Worm (Caenorhabditis elegans) whole organism, mixed stage, embryonic: Measurements from ENCODE around the gene F25G6.8.
"Not testable (repeated sequence)": the region's sequence is repeated elsewhere in the genome, so short reads cannot be mapped to it uniquely, and the experiment has no call there.

ENCODE experiments used
- M03D4.4 ChIP-seq: sonication (generic microtip); optimal IDR thresholded peaks from 2 replicates; lab custom pipeline; 2017; ENCODE audit warnings: mild to moderate bottlenecking, missing genetic modification characterization, missing compliant biosample characterization
- bed-3 ChIP-seq: fragments of 200-800 bp; sonication (Bioruptor generic); optimal IDR thresholded peaks from 3 replicates; lab custom pipeline; 2018; ENCODE audit warnings: mild to moderate bottlenecking, missing genetic modification characterization, moderate library complexity, missing compliant biosample characterization
- blmp-1 ChIP-seq: fragments of 150-350 bp; optimal IDR thresholded peaks from 2 replicates; lab custom pipeline; 2014; ENCODE audit warnings: missing biosample characterization, missing genetic modification characterization
- ceh-39 ChIP-seq: fragments of 150-350 bp; optimal IDR thresholded peaks from 2 replicates; lab custom pipeline; 2014; ENCODE audit warnings: missing biosample characterization, missing genetic modification characterization
- ceh-43 ChIP-seq: fragments of 200-800 bp; sonication (Bioruptor generic); optimal IDR thresholded peaks from 2 replicates; lab custom pipeline; 2018; ENCODE audit warnings: mild to moderate bottlenecking, missing genetic modification characterization, moderate library complexity, missing compliant biosample characterization
- ceh-83 ChIP-seq: fragments of 200-800 bp; sonication (Bioruptor generic); optimal IDR thresholded peaks from 2 replicates; lab custom pipeline; 2018; ENCODE audit warnings: mild to moderate bottlenecking, missing genetic modification characterization, missing compliant biosample characterization
- ces-1 ChIP-seq: fragments of 150-350 bp; optimal IDR thresholded peaks from 2 replicates; lab custom pipeline; 2014; ENCODE audit warnings: missing biosample characterization, missing genetic modification reagents, missing genetic modification characterization
- cnd-1 ChIP-seq: fragments of 200-800 bp; sonication (Bioruptor generic); optimal IDR thresholded peaks from 2 replicates; lab custom pipeline; 2018; ENCODE audit warnings: mild to moderate bottlenecking, missing genetic modification characterization, missing compliant biosample characterization
- drap-1 ChIP-seq: fragments of 200-800 bp; sonication (Bioruptor generic); optimal IDR thresholded peaks from 3 replicates; lab custom pipeline; 2018; ENCODE audit warnings: mild to moderate bottlenecking, missing genetic modification characterization, missing compliant biosample characterization
- elt-1 ChIP-seq: sonication (generic microtip); optimal IDR thresholded peaks from 2 replicates; lab custom pipeline; 2017; ENCODE audit warnings: missing genetic modification characterization, mild to moderate bottlenecking, missing compliant biosample characterization, antibody characterized with exemption, moderate library complexity, borderline replicate concordance; ENCODE audit not compliant: insufficient read depth
- elt-3 ChIP-seq: fragments of 150-350 bp; optimal IDR thresholded peaks from 2 replicates; lab custom pipeline; 2014; ENCODE audit warnings: missing biosample characterization, missing genetic modification characterization
- flh-1 ChIP-seq: fragments of 200-800 bp; sonication (Bioruptor generic); optimal IDR thresholded peaks from 2 replicates; lab custom pipeline; 2018; ENCODE audit warnings: mild to moderate bottlenecking, missing genetic modification characterization, moderate library complexity, missing compliant biosample characterization
- ham-2 ChIP-seq: fragments of 200-800 bp; sonication (Bioruptor generic); optimal IDR thresholded peaks from 2 replicates; lab custom pipeline; 2018; ENCODE audit warnings: mild to moderate bottlenecking, missing genetic modification characterization, missing compliant biosample characterization
- lin-32 ChIP-seq: fragments of 200-800 bp; sonication (Bioruptor generic); optimal IDR thresholded peaks from 2 replicates; lab custom pipeline; 2018; ENCODE audit warnings: mild to moderate bottlenecking, missing genetic modification characterization, missing compliant biosample characterization
- lsy-2 ChIP-seq: fragments of 150-350 bp; optimal IDR thresholded peaks from 2 replicates; lab custom pipeline; 2014; ENCODE audit warnings: missing biosample characterization, missing genetic modification characterization
- mab-5 ChIP-seq: fragments of 150-350 bp; optimal IDR thresholded peaks from 2 replicates; lab custom pipeline; 2014; ENCODE audit warnings: missing biosample characterization, missing genetic modification characterization
- nhr-12 ChIP-seq: fragments of 150-350 bp; optimal IDR thresholded peaks from 2 replicates; lab custom pipeline; 2014; ENCODE audit warnings: missing biosample characterization, missing genetic modification characterization
- nhr-2 ChIP-seq: fragments of 150-350 bp; optimal IDR thresholded peaks from 2 replicates; lab custom pipeline; 2014; ENCODE audit warnings: missing biosample characterization, missing genetic modification characterization
- nhr-237 ChIP-seq: fragments of 150-350 bp; optimal IDR thresholded peaks from 2 replicates; lab custom pipeline; 2014; ENCODE audit warnings: missing biosample characterization, missing genetic modification characterization
- nhr-28 ChIP-seq: fragments of 150-350 bp; optimal IDR thresholded peaks from 2 replicates; lab custom pipeline; 2014; ENCODE audit warnings: missing biosample characterization, missing genetic modification characterization
- pha-4 ChIP-seq: fragments of 150-350 bp; optimal IDR thresholded peaks from 2 replicates; lab custom pipeline; 2018; ENCODE audit warnings: missing biosample characterization, missing genetic modification reagents, missing genetic modification characterization
- sem-2 ChIP-seq: fragments of 200-800 bp; sonication (Bioruptor generic); optimal IDR thresholded peaks from 2 replicates; lab custom pipeline; 2018; ENCODE audit warnings: mild to moderate bottlenecking, missing genetic modification characterization, missing compliant biosample characterization
- snpc-4 ChIP-seq: fragments of 150-350 bp; optimal IDR thresholded peaks from 2 replicates; lab custom pipeline; 2014; ENCODE audit warnings: missing biosample characterization, missing genetic modification characterization
- sptf-1 ChIP-seq: sonication (generic microtip); optimal IDR thresholded peaks from 2 replicates; lab custom pipeline; 2017; ENCODE audit warnings: mild to moderate bottlenecking, missing genetic modification characterization, moderate library complexity, missing compliant biosample characterization
- tbx-8 ChIP-seq: fragments of 200-800 bp; sonication (Bioruptor generic); optimal IDR thresholded peaks from 2 replicates; lab custom pipeline; 2018; ENCODE audit warnings: mild to moderate bottlenecking, missing genetic modification characterization, moderate library complexity, missing compliant biosample characterization
- unc-120 ChIP-seq: sonication (generic microtip); optimal IDR thresholded peaks from 2 replicates; lab custom pipeline; 2017; ENCODE audit warnings: missing genetic modification characterization, missing compliant biosample characterization; ENCODE audit not compliant: poor library complexity, severe bottlenecking
- unc-39 ChIP-seq: fragments of 150-350 bp; optimal IDR thresholded peaks from 2 replicates; lab custom pipeline; 2014; ENCODE audit warnings: missing biosample characterization, missing genetic modification characterization
- unc-62 ChIP-seq: fragments of 150-350 bp; optimal IDR thresholded peaks from 2 replicates; lab custom pipeline; 2014; ENCODE audit warnings: missing biosample characterization, missing genetic modification reagents, missing genetic modification characterization
- zip-8 ChIP-seq: fragments of 150-350 bp; optimal IDR thresholded peaks from 2 replicates; lab custom pipeline; 2014; ENCODE audit warnings: missing biosample characterization, missing genetic modification characterization

F25G6.8 gene

DNA sequence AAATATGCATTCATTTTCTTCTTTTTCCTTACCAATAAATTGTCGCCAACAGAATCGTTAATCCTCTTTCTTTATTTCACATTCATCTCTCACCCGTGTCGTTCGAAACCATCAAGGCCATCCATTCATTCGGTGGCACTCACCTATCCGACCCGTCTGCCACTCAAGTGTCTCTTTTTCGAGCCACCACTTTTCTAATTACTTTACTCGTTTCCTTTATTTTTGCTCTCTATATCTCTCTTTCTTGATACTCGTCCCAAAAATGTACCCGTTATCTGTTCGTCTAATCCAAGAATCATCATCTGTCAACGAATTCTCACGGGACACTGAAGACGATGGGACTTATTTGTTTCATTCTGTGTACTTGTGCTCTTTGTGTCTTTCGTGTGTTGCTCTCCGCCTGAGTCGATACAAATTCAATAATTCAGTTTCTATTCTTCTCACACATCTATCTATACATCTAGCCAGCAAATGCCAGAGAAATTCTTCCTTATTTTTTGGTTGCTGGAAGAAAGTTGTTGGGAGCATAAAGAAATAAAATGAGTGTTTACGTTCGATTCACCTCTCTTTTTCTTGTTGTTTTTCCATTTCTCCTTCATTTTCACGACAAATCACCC lies 27.8 kb upstream of the F25G6.8 start:
- peak; percentile 86 for TF ChIP-seq ces-1 (GFP tag; lab: Kevin White, UChicago)
- TF ChIP-seq nhr-2 (tag; lab: Kevin White, UChicago) = no peak
- peak; percentile 59 for TF ChIP-seq unc-62 (GFP tag; lab: Kevin White, UChicago)
- TF ChIP-seq nhr-237 (tag; lab: Kevin White, UChicago) = no peak

- no peak for TF ChIP-seq unc-39
- no peak for TF ChIP-seq M03D4.4 (tag; lab: Kevin White, UChicago)
- TF ChIP-seq bed-3 = no peak
- no peak for TF ChIP-seq elt-1 (tag; lab: Kevin White, UChicago)
- no peak for TF ChIP-seq sem-2 (GFP tag; lab: Kevin White, UChicago)
- no peak for TF ChIP-seq mab-5 (tag; lab: Kevin White, UChicago)
Observed at ce11 chrV:8588079-8588478, 23.1 kb upstream of the F25G6.8 start, which contains the start of gene C10B5.3. Gene C10B5.3 (minus strand): TSS chrV:8588179.

- TF ChIP-seq nhr-28 (no peak), blmp-1 (no peak), elt-3 (peak; percentile 51), lsy-2 (tag; lab: Kevin White, UChicago) (no peak), unc-39 (no peak), ceh-43 (GFP tag; lab: Kevin White, UChicago) (no peak)
- TF ChIP-seq, all 35 proteins: peak for 1
Observed at ce11 chrV:8586920-8587319, 21.9 kb upstream of the F25G6.8 start.

- TF ChIP-seq flh-1 (GFP tag; lab: Kevin White, UChicago) = no peak
- TF ChIP-seq sptf-1 (tag; lab: Kevin White, UChicago) = no peak
- no peak for TF ChIP-seq nhr-237 (tag; lab: Kevin White, UChicago)
- no peak for TF ChIP-seq unc-39
- TF ChIP-seq unc-120 (tag; lab: Kevin White, UChicago) = no peak
- TF ChIP-seq mab-5 (tag; lab: Kevin White, UChicago) = no peak
- no peak for TF ChIP-seq snpc-4 (tag; lab: Kevin White, UChicago)
- TF ChIP-seq unc-62 (GFP tag; lab: Kevin White, UChicago) = no peak
- no peak for TF ChIP-seq bed-3
- no peak for TF ChIP-seq cnd-1
- TF ChIP-seq ceh-39 (tag; lab: Kevin White, UChicago) = no peak
- no peak for TF ChIP-seq lsy-2 (tag; lab: Kevin White, UChicago)
Observed at ce11 chrV:8586472-8586871, 21.5 kb upstream of the F25G6.8 start.

DNA sequence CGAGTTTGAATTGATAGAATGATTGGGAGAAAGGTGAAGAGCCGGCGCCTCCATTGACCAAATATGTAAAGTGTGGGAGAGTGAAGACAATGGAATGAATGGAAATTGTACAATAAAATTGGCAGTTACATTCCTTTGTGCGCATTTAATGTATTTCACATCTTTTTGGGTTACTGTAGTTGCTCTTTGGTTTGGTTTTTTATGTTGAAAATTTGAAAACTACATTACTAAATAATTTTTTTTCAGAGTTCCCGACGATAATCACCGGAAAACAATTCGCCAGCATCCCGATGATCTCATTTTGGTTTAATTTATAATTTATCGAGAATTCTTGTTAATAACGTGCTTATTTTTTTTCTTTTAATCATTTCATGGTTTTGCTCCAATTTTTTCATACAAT lies 16.0 kb upstream of the F25G6.8 start, which contains the start of gene C10B5.1:
Gene C10B5.1 (plus strand): TSS at position 301 of the 400 bp plus-strand sequence.
- TF ChIP-seq snpc-4 (tag; lab: Kevin White, UChicago) (no peak), sem-2 (GFP tag; lab: Kevin White, UChicago) (no peak), ces-1 (GFP tag; lab: Kevin White, UChicago) (no peak), ham-2 (no peak), sptf-1 (tag; lab: Kevin White, UChicago) (no peak), nhr-2 (tag; lab: Kevin White, UChicago) (no peak), drap-1 (GFP tag; lab: Kevin White, UChicago) (no peak), elt-3 (no peak), ceh-39 (tag; lab: Kevin White, UChicago) (no peak), zip-8 (no peak), bed-3 (no peak), nhr-28 (no peak), unc-62 (GFP tag; lab: Kevin White, UChicago) (no peak), tbx-8 (GFP tag; lab: Kevin White, UChicago) (no peak), pha-4 (tag; lab: Kevin White, UChicago) (no peak), lin-32 (GFP tag; lab: Kevin White, UChicago) (no peak), unc-39 (no peak), ceh-83 (no peak), lsy-2 (tag; lab: Kevin White, UChicago) (no peak), unc-120 (tag; lab: Kevin White, UChicago) (no peak)

DNA sequence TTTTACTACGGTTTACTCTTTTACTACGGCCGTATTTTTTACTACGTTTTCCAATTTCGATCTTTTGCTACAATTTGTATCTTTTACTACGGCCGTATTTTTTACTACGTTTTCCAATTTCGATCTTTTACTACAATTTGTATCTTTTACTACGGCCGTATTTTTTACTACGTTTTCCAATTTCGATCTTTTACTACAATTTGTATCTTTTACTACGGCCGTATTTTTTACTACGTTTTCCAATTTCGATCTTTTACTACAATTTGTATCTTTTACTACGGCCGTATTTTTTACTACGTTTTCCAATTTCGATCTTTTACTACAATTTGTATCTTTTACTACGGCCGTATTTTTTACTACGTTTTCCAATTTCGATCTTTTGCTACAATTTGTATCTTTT lies 9.8 kb upstream of the F25G6.8 start, which contains the start of gene F25G6.1:
Gene F25G6.1 (plus strand): TSS at position 301 of the 400 bp plus-strand sequence.
- TF ChIP-seq unc-120 (tag; lab: Kevin White, UChicago); nhr-12 (tag; lab: Kevin White, UChicago); flh-1 (GFP tag; lab: Kevin White, UChicago): not testable (repeated sequence)
